Fruit fly (Drosophila melanogaster) whole organism, embryonic: ENCODE results near the gene CG14431.
A peak's percentile ranks its signal among the peaks of the same experiment; 100 is the strongest.

Source experiments
- CG10267 ChIP-seq: fragments of 200-800 bp; sonication (Bioruptor generic); optimal IDR thresholded peaks from 2 replicates; lab custom pipeline; 2018; ENCODE audit warnings: missing biosample characterization, mild to moderate bottlenecking, missing genetic modification characterization, moderate library complexity
- CG10543 ChIP-seq: fragments of 200-800 bp; sonication (Bioruptor generic); optimal IDR thresholded peaks from 3 replicates; lab custom pipeline; 2017; ENCODE audit warnings: missing biosample characterization, mild to moderate bottlenecking, missing genetic modification characterization, moderate library complexity
- CG10959 ChIP-seq: fragments of 200-800 bp; sonication (Bioruptor generic); IDR thresholded peaks from 2 replicates; pipeline ENCODE4 v1.3.6; 2022; ENCODE audit warnings: missing biosample characterization, missing genetic modification characterization
- CG14667 ChIP-seq: fragments of 200-800 bp; sonication (Bioruptor generic); IDR thresholded peaks from 2 replicates; pipeline ENCODE4 v1.3.6; 2022; ENCODE audit warnings: missing biosample characterization, missing genetic modification characterization
- CG17359 ChIP-seq: fragments of 200-800 bp; sonication (Bioruptor generic); optimal IDR thresholded peaks from 3 replicates; lab custom pipeline; 2018; ENCODE audit warnings: missing biosample characterization, mild to moderate bottlenecking, missing genetic modification characterization, moderate library complexity
- CG2129 ChIP-seq: fragments of 200-800 bp; sonication (Bioruptor generic); IDR thresholded peaks from 2 replicates; pipeline ENCODE4 v1.3.6; 2022; ENCODE audit warnings: missing biosample characterization, missing genetic modification characterization; ENCODE audit not compliant: partially characterized antibody
- CG3065 ChIP-seq: fragments of 200-800 bp; sonication (Bioruptor generic); optimal IDR thresholded peaks from 2 replicates; lab custom pipeline; 2016; ENCODE audit warnings: missing biosample characterization, missing genetic modification characterization
- CG4820 ChIP-seq: fragments of 200-800 bp; sonication (Bioruptor generic); optimal IDR thresholded peaks from 3 replicates; lab custom pipeline; 2016; ENCODE audit warnings: missing biosample characterization, missing genetic modification characterization
- CG7786 ChIP-seq: fragments of 200-800 bp; sonication (Bioruptor generic); optimal IDR thresholded peaks from 2 replicates; lab custom pipeline; 2016; ENCODE audit warnings: missing biosample characterization, missing genetic modification characterization
- CG7928 ChIP-seq: fragments of 200-800 bp; sonication (Bioruptor generic); optimal IDR thresholded peaks from 2 replicates; lab custom pipeline; 2017; ENCODE audit warnings: missing biosample characterization, mild to moderate bottlenecking, missing genetic modification characterization
- CG8281 ChIP-seq: fragments of 200-800 bp; sonication (Bioruptor generic); optimal IDR thresholded peaks from 2 replicates; lab custom pipeline; 2018; ENCODE audit warnings: missing biosample characterization, mild to moderate bottlenecking, missing genetic modification characterization, moderate library complexity
- CG8290 ChIP-seq, 3 experiments: fragments of 200-800 bp; sonication (Bioruptor generic); optimal IDR thresholded peaks; 2 replicates each; lab custom pipeline; 2016 to 2019; ENCODE audit warnings: missing biosample characterization in 3 of 3, missing genetic modification characterization in 3 of 3, mild to moderate bottlenecking in 2 of 3, moderate library complexity in 1 of 3
- CG8388 ChIP-seq: fragments of 200-800 bp; sonication (Bioruptor generic); optimal IDR thresholded peaks from 2 replicates; lab custom pipeline; 2019; ENCODE audit warnings: missing biosample characterization, mild to moderate bottlenecking, missing genetic modification characterization, moderate library complexity
- CG8765 ChIP-seq: fragments of 200-800 bp; sonication (Bioruptor generic); IDR thresholded peaks from 2 replicates; pipeline ENCODE4 v1.3.6; 2022; ENCODE audit warnings: missing biosample characterization, missing genetic modification characterization
- CG8924 ChIP-seq: fragments of 200-800 bp; optimal IDR thresholded peaks from 3 replicates; lab custom pipeline; 2019; ENCODE audit warnings: missing biosample characterization, mild to moderate bottlenecking, missing genetic modification characterization, moderate library complexity
- Camta ChIP-seq: fragments of 200-800 bp; sonication (Bioruptor generic); optimal IDR thresholded peaks from 2 replicates; lab custom pipeline; 2016; ENCODE audit warnings: missing biosample characterization, missing genetic modification characterization
- CkIIα-i1 ChIP-seq: fragments of 200-800 bp; sonication (Bioruptor generic); IDR thresholded peaks from 2 replicates; pipeline ENCODE4 v1.3.6; 2022; ENCODE audit warnings: missing biosample characterization, missing genetic modification characterization
- Dbx ChIP-seq: fragments of 200-800 bp; sonication (Bioruptor generic); IDR thresholded peaks from 3 replicates; pipeline ENCODE4 v1.3.6; 2022; ENCODE audit warnings: missing biosample characterization, missing genetic modification characterization
- HLH54F ChIP-seq: fragments of 200-800 bp; sonication (Bioruptor generic); optimal IDR thresholded peaks from 3 replicates; lab custom pipeline; 2016; ENCODE audit warnings: missing biosample characterization, missing genetic modification characterization
- HLHmδ ChIP-seq: fragments of 200-800 bp; sonication (Bioruptor generic); optimal IDR thresholded peaks from 2 replicates; lab custom pipeline; 2018; ENCODE audit warnings: missing biosample characterization, mild to moderate bottlenecking, missing genetic modification characterization, moderate library complexity
- Hr51 ChIP-seq, 2 experiments: fragments of 200-800 bp; sonication (Bioruptor generic); optimal IDR thresholded peaks; 2 replicates in 1 of 2; 3 replicates in 1 of 2; lab custom pipeline; 2016 to 2018; ENCODE audit warnings: missing biosample characterization in 2 of 2, missing genetic modification characterization in 2 of 2, mild to moderate bottlenecking in 1 of 2, moderate library complexity in 1 of 2
- Lhr ChIP-seq: fragments of 200-800 bp; sonication (Bioruptor generic); optimal IDR thresholded peaks from 3 replicates; lab custom pipeline; 2017; ENCODE audit warnings: mild to moderate bottlenecking, missing biosample characterization, missing genetic modification reagents, missing genetic modification characterization
- Max ChIP-seq: fragments of 200-800 bp; sonication (Bioruptor generic); optimal IDR thresholded peaks from 2 replicates; lab custom pipeline; 2016; ENCODE audit warnings: missing biosample characterization, mild to moderate bottlenecking, missing genetic modification characterization
- NC2β ChIP-seq: fragments of 200-800 bp; sonication (Bioruptor generic); optimal IDR thresholded peaks from 2 replicates; lab custom pipeline; 2016; ENCODE audit warnings: missing biosample characterization, missing genetic modification characterization
- Oli ChIP-seq: fragments of 200-800 bp; sonication (Bioruptor generic); optimal IDR thresholded peaks from 2 replicates; lab custom pipeline; 2018; ENCODE audit warnings: missing biosample characterization, mild to moderate bottlenecking, missing genetic modification characterization, moderate library complexity
- Taf1 ChIP-seq: fragments of 200-800 bp; sonication (Bioruptor generic); IDR thresholded peaks from 2 replicates; pipeline ENCODE4 v1.3.6; 2022; ENCODE audit warnings: missing biosample characterization, missing genetic modification characterization
- abd-A ChIP-seq: fragments of 200-800 bp; sonication (Bioruptor generic); optimal IDR thresholded peaks from 3 replicates; lab custom pipeline; 2019; ENCODE audit warnings: missing biosample characterization, mild to moderate bottlenecking, missing genetic modification characterization, moderate library complexity
- ara ChIP-seq: fragments of 200-800 bp; sonication (Bioruptor generic); IDR thresholded peaks from 2 replicates; pipeline ENCODE4 v1.3.6; 2022; ENCODE audit warnings: missing biosample characterization, missing genetic modification characterization
- ash1 ChIP-seq: fragments of 200-800 bp; sonication (Bioruptor generic); optimal IDR thresholded peaks from 2 replicates; lab custom pipeline; 2018; ENCODE audit warnings: missing biosample characterization, mild to moderate bottlenecking, missing genetic modification characterization
- btn ChIP-seq: fragments of 200-800 bp; sonication (Bioruptor generic); optimal IDR thresholded peaks from 2 replicates; lab custom pipeline; 2016; ENCODE audit warnings: missing biosample characterization, missing genetic modification characterization
- fd64A ChIP-seq: fragments of 200-800 bp; sonication (Bioruptor generic); optimal IDR thresholded peaks from 3 replicates; lab custom pipeline; 2018; ENCODE audit warnings: missing biosample characterization, mild to moderate bottlenecking, missing genetic modification characterization
- ftz-f1 ChIP-seq: fragments of 200-800 bp; sonication (Bioruptor generic); optimal IDR thresholded peaks from 2 replicates; lab custom pipeline; 2016; ENCODE audit warnings: missing biosample characterization, missing genetic modification characterization
- fu2 ChIP-seq: fragments of 200-800 bp; sonication (Bioruptor generic); optimal IDR thresholded peaks from 2 replicates; lab custom pipeline; 2016; ENCODE audit warnings: missing biosample characterization, missing genetic modification characterization
- gcm2 ChIP-seq: fragments of 200-800 bp; sonication (Bioruptor generic); optimal IDR thresholded peaks from 2 replicates; lab custom pipeline; 2016; ENCODE audit warnings: missing biosample characterization, missing genetic modification characterization
- gfzf ChIP-seq: fragments of 200-800 bp; sonication (Bioruptor generic); optimal IDR thresholded peaks from 2 replicates; lab custom pipeline; 2016; ENCODE audit warnings: missing biosample characterization, mild to moderate bottlenecking, missing genetic modification characterization, moderate library complexity
- grau ChIP-seq: fragments of 200-800 bp; optimal IDR thresholded peaks from 3 replicates; lab custom pipeline; 2019; ENCODE audit warnings: missing biosample characterization, mild to moderate bottlenecking, missing genetic modification characterization, moderate library complexity
- jigr1 ChIP-seq: fragments of 200-800 bp; sonication (Bioruptor generic); IDR thresholded peaks from 3 replicates; pipeline ENCODE4 v1.3.6; 2022; ENCODE audit warnings: missing biosample characterization, missing genetic modification characterization
- jumu ChIP-seq: fragments of 200-800 bp; sonication (Bioruptor generic); optimal IDR thresholded peaks from 3 replicates; lab custom pipeline; 2016; ENCODE audit warnings: missing biosample characterization, missing genetic modification characterization
- oc ChIP-seq: fragments of 200-800 bp; sonication (Bioruptor generic); optimal IDR thresholded peaks from 2 replicates; lab custom pipeline; 2018; ENCODE audit warnings: missing biosample characterization, mild to moderate bottlenecking, missing genetic modification characterization, moderate library complexity
- pan ChIP-seq, 4 experiments: fragments of >200 bp in 3 of 4; fragments of 200-800 bp in 1 of 4; sonication (Bioruptor generic) in 1 of 4; optimal IDR thresholded peaks in 3 of 4; IDR thresholded peaks in 1 of 4; 2 replicates each; pipeline versions ENCODE4 v1.3.6 to Lab custom; 2017 to 2022; ENCODE audit warnings: missing biosample characterization in 2 of 4, missing genetic modification characterization in 2 of 4, mixed read lengths in 1 of 4
- pho ChIP-seq: fragments of 200-800 bp; sonication (Bioruptor generic); optimal IDR thresholded peaks from 2 replicates; lab custom pipeline; 2016; ENCODE audit warnings: missing biosample characterization, missing genetic modification characterization
- run ChIP-seq: fragments of 200-800 bp; sonication (Bioruptor generic); optimal IDR thresholded peaks from 3 replicates; lab custom pipeline; 2018; ENCODE audit warnings: missing biosample characterization, mild to moderate bottlenecking, missing genetic modification characterization
- seq ChIP-seq: fragments of 200-800 bp; sonication (Bioruptor generic); IDR thresholded peaks from 2 replicates; pipeline ENCODE4 v1.3.6; 2022; ENCODE audit warnings: missing biosample characterization, missing genetic modification characterization
- stwl ChIP-seq: fragments of 200-800 bp; sonication (Bioruptor generic); optimal IDR thresholded peaks from 3 replicates; lab custom pipeline; 2018; ENCODE audit warnings: missing biosample characterization, mild to moderate bottlenecking, missing genetic modification characterization, moderate library complexity
- tin ChIP-seq: fragments of 200-800 bp; sonication (Bioruptor generic); optimal IDR thresholded peaks from 3 replicates; lab custom pipeline; 2016; ENCODE audit warnings: missing biosample characterization, missing genetic modification characterization
- ttk ChIP-seq: fragments of 200-800 bp; sonication (Bioruptor generic); IDR thresholded peaks from 2 replicates; pipeline ENCODE4 v2.1.2; 2022; ENCODE audit warnings: missing biosample characterization, missing genetic modification characterization
- unc-4 ChIP-seq: fragments of 200-800 bp; sonication (Bioruptor generic); IDR thresholded peaks from 2 replicates; pipeline ENCODE4 v1.3.6; 2022; ENCODE audit warnings: missing biosample characterization, missing genetic modification characterization; ENCODE audit not compliant: partially characterized antibody
- zfh2 ChIP-seq: fragments of 200-800 bp; sonication (Bioruptor generic); optimal IDR thresholded peaks from 2 replicates; lab custom pipeline; 2016; ENCODE audit warnings: missing biosample characterization, missing genetic modification characterization

The CG14431 gene

DNA sequence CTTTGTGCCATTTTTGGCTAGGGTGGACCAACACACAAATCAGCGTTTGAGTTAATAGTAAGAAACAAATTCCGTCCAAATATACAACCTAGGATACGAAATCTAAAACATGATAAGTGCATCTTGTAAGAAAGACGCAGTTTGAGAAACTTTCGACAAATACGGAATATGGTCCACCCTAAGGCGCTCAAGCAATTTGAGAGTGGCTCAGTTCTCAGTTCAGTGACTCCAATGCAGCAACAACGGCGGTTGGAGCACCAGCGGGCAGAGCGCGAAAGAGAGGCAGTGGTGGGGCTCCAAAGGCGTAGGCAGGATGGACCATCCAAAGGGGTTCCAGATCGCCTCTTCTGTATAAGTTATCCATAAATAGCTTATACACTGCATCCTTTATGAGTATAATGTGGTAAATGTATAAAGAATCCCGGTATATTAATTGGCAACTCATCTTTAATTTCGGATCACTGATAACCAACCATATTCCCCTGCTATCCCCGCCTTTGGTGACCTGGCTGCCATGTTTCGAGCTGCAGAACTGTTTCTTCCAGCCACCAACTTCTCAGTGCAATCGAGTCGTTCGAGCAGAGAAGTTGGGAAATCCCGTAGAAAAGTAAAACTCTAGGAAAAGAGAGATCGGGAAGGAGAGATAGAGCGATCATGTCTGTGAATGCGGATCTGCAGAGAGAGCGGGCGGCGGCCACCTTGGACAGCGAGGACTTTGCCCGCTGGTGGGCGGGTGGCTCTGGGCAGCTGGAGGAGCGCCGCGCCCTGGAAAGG lies 61.5 kb downstream of the CG14431 start, which contains the start of gene CG4586 (continued):
- TF ChIP-seq Max (GFP tag; lab: Kevin White, UChicago), result peak; percentile 95
- TF ChIP-seq ash1 (GFP tag; lab: Kevin White, UChicago), result peak; percentile 91
- peak; percentile 95 for TF ChIP-seq CG8924
- peak; percentile 83 for TF ChIP-seq CG10543 (GFP tag; lab: Kevin White, UChicago)
- peak; percentile 93 for TF ChIP-seq grau
- peak; percentile 90 for TF ChIP-seq fd64A (GFP tag; lab: Kevin White, UChicago)
- peak; percentile 46 for TF ChIP-seq abd-A
- TF ChIP-seq CG8765 (GFP tag; lab: Robert Waterston, UW), result peak; percentile 75
- peak; percentile 82 for TF ChIP-seq Taf1 (GFP tag; lab: Robert Waterston, UW)
- TF ChIP-seq Dbx, result peak; percentile 93
- peak; percentile 97 for TF ChIP-seq seq (GFP tag; lab: Robert Waterston, UW)
- TF ChIP-seq CG4820 (GFP tag; lab: Kevin White, UChicago), result peak; percentile 88
- peak; percentile 93 for TF ChIP-seq ara
- no peak for TF ChIP-seq gfzf (GFP tag; lab: Kevin White, UChicago)
- peak; percentile 63 for TF ChIP-seq Lhr (GFP tag; lab: Kevin White, UChicago)
- peak; percentile 93 for TF ChIP-seq CG8388 (GFP tag; lab: Kevin White, UChicago)
- TF ChIP-seq CkIIα-i1 (GFP tag; lab: Robert Waterston, UW), result peak; percentile 64; the same call in 1 of the 2 replicates
- TF ChIP-seq Camta (GFP tag; lab: Kevin White, UChicago), result peak; percentile 91
- TF ChIP-seq zfh2 (GFP tag; lab: Kevin White, UChicago), result peak; percentile 97
- peak; percentile 80 for TF ChIP-seq CG8290 (GFP tag; optimal IDR thresholded peaks at IDR 0.05; lab: Kevin White, UChicago)
- peak; percentile 62 to 99 for TF ChIP-seq CG8290 (tag; optimal IDR thresholded peaks at IDR 0.05; lab: Kevin White, UChicago)
- TF ChIP-seq CG7786 (GFP tag; lab: Kevin White, UChicago), result peak; percentile 95
- TF ChIP-seq HLHmδ (GFP tag; lab: Kevin White, UChicago), result no peak
- TF ChIP-seq CG14667 (GFP tag; lab: Robert Waterston, UW), result peak; percentile 68
- peak; percentile 93 for TF ChIP-seq oc (tag; lab: Kevin White, UChicago)
- TF ChIP-seq pan (optimal IDR thresholded peaks at IDR 0.05; lab: Kevin White, UChicago), result no peak
- peak in 1 of 2 experiments; percentile 97 for TF ChIP-seq pan (GFP tag; optimal IDR thresholded peaks at IDR 0.05 in 1 of 2, IDR thresholded peaks at IDR 0.05 in 1 of 2)
- TF ChIP-seq tin (GFP tag; lab: Kevin White, UChicago), result peak; percentile 91
- TF ChIP-seq jumu (GFP tag; lab: Kevin White, UChicago), result peak; percentile 84
- no peak for TF ChIP-seq CG2129 (GFP tag; lab: Robert Waterston, UW)
- TF ChIP-seq pho (GFP tag; lab: Kevin White, UChicago), result peak; percentile 93
- peak; percentile 90 for TF ChIP-seq CG3065 (GFP tag; lab: Kevin White, UChicago)
- TF ChIP-seq CG10267 (tag; lab: Kevin White, UChicago), result peak; percentile 86
- peak; percentile 95 for TF ChIP-seq gcm2 (GFP tag; lab: Kevin White, UChicago)
- TF ChIP-seq btn (GFP tag; lab: Kevin White, UChicago), result peak; percentile 96
- TF ChIP-seq unc-4 (GFP tag; lab: Robert Waterston, UW), result no peak
- peak; percentile 51; the same call in 1 of the 3 replicates for TF ChIP-seq jigr1 (GFP tag; lab: Robert Waterston, UW)
- peak; percentile 75 for TF ChIP-seq CG10959 (GFP tag; lab: Robert Waterston, UW)
- peak; percentile 93 for TF ChIP-seq Oli
- TF ChIP-seq CG17359 (tag; lab: Kevin White, UChicago), result peak; percentile 97
- TF ChIP-seq CG7928 (GFP tag; lab: Kevin White, UChicago), result peak; percentile 80
- peak; percentile 94 for TF ChIP-seq NC2β (GFP tag; lab: Kevin White, UChicago)
- TF ChIP-seq fu2 (GFP tag; lab: Kevin White, UChicago), result peak; percentile 95
- TF ChIP-seq run (tag; lab: Kevin White, UChicago), result peak; percentile 95
- TF ChIP-seq ftz-f1, result peak; percentile 44
- TF ChIP-seq Hr51 (GFP tag; optimal IDR thresholded peaks at IDR 0.05; lab: Kevin White, UChicago), result peak; percentile 95 to 97
- TF ChIP-seq HLH54F (GFP tag; lab: Kevin White, UChicago), result peak; percentile 96
- TF ChIP-seq CG8281 (tag; lab: Kevin White, UChicago), result peak; percentile 79
- TF ChIP-seq ttk (GFP tag; lab: Robert Waterston, UW), result peak; percentile 90
- TF ChIP-seq stwl (tag; lab: Kevin White, UChicago), result no peak
